Worm (Caenorhabditis elegans): ENCODE measurements around the gene tmem-131.
A peak's percentile ranks its signal among the peaks of the same experiment; 100 is the strongest.

The tmem-131 gene

ce11 chrIII:4998111-4998859 lies at the start of gene tmem-131:
Gene tmem-131 (minus strand): TSS chrIII:4998161.
- TF ChIP-seq hnd-1 (tag; optimal IDR thresholded peaks at IDR 0.05), result no peak
- TF ChIP-seq tbx-11 (GFP tag; IDR thresholded peaks at IDR 0.05), result no peak
- no peak for TF ChIP-seq B0310.2 (tag; optimal IDR thresholded peaks at IDR 0.05)
- no peak for TF ChIP-seq ets-7 (tag; optimal IDR thresholded peaks at IDR 0.05)
- no peak for TF ChIP-seq ceh-36 (tag; optimal IDR thresholded peaks at IDR 0.05)
- no peak for TF ChIP-seq aly-1 (tag; optimal IDR thresholded peaks at IDR 0.05)
- no peak for TF ChIP-seq tbx-37 (GFP tag; conservative IDR thresholded peaks at IDR 0.05)
- no peak for TF ChIP-seq sea-1 (GFP tag; conservative IDR thresholded peaks at IDR 0.05)
- no peak for TF ChIP-seq hmbx-1 (tag; optimal IDR thresholded peaks at IDR 0.05)
- TF ChIP-seq ceh-13 (GFP tag; optimal IDR thresholded peaks at IDR 0.05), result no peak
- no peak for TF ChIP-seq F13C5.2 (tag; optimal IDR thresholded peaks at IDR 0.05)
- no peak for TF ChIP-seq flt-1 (GFP tag; IDR thresholded peaks at IDR 0.05)
- TF ChIP-seq tra-4 (tag; optimal IDR thresholded peaks at IDR 0.05), result no peak
- no peak for TF ChIP-seq scrt-1 (GFP tag; IDR thresholded peaks at IDR 0.05)
- no peak for TF ChIP-seq pes-1 (GFP tag; IDR thresholded peaks at IDR 0.05)
- no peak for TF ChIP-seq ama-1 (optimal IDR thresholded peaks at IDR 0.05)
- TF ChIP-seq hmg-4 (GFP tag; optimal IDR thresholded peaks at IDR 0.05), result no peak

- no peak for TF ChIP-seq ceh-13 (GFP tag; optimal IDR thresholded peaks at IDR 0.05)
- no peak for TF ChIP-seq ets-7 (tag; optimal IDR thresholded peaks at IDR 0.05)
- no peak for TF ChIP-seq B0310.2 (tag; optimal IDR thresholded peaks at IDR 0.05)
Observed at ce11 chrIII:5047740-5048139, 49.8 kb upstream of the tmem-131 start, which contains the start of gene C45G9.5. Gene C45G9.5 (plus strand): TSS chrIII:5048117.

ce11 chrIII:5047175-5047574 lies 49.2 kb upstream of the tmem-131 start, which contains the start of gene txbp-3:
Gene txbp-3 (minus strand): TSS chrIII:5047459.
- TF ChIP-seq ceh-13 (GFP tag; optimal IDR thresholded peaks at IDR 0.05), result no peak
- TF ChIP-seq pes-1 (GFP tag; IDR thresholded peaks at IDR 0.05), result no peak
- TF ChIP-seq aly-1 (tag; optimal IDR thresholded peaks at IDR 0.05), result no peak
- TF ChIP-seq scrt-1 (GFP tag; IDR thresholded peaks at IDR 0.05), result no peak
- no peak for TF ChIP-seq B0310.2 (tag; optimal IDR thresholded peaks at IDR 0.05)
- TF ChIP-seq hnd-1 (tag; optimal IDR thresholded peaks at IDR 0.05), result no peak
- TF ChIP-seq tbx-11 (GFP tag; IDR thresholded peaks at IDR 0.05), result no peak
- TF ChIP-seq ets-7 (tag; optimal IDR thresholded peaks at IDR 0.05), result no peak
- TF ChIP-seq ceh-36 (tag; optimal IDR thresholded peaks at IDR 0.05), result no peak
- no peak for TF ChIP-seq hmg-4 (GFP tag; optimal IDR thresholded peaks at IDR 0.05)
- no peak for TF ChIP-seq ama-1 (optimal IDR thresholded peaks at IDR 0.05)
- no peak for TF ChIP-seq tra-4 (tag; optimal IDR thresholded peaks at IDR 0.05)
- TF ChIP-seq F13C5.2 (tag; optimal IDR thresholded peaks at IDR 0.05), result no peak
- no peak for TF ChIP-seq tbx-37 (GFP tag; conservative IDR thresholded peaks at IDR 0.05)
- no peak for TF ChIP-seq sea-1 (GFP tag; conservative IDR thresholded peaks at IDR 0.05)
- no peak for TF ChIP-seq flt-1 (GFP tag; IDR thresholded peaks at IDR 0.05)
- TF ChIP-seq hmbx-1 (tag; optimal IDR thresholded peaks at IDR 0.05), result no peak

ce11 chrIII:5044709-5045108 lies 46.7 kb upstream of the tmem-131 start, which contains the start of gene C45G9.14:
Gene C45G9.14 (plus strand): TSS chrIII:5045009.
- TF ChIP-seq ceh-13 (GFP tag; optimal IDR thresholded peaks at IDR 0.05) (no peak), ceh-36 (tag; optimal IDR thresholded peaks at IDR 0.05) (no peak), aly-1 (tag; optimal IDR thresholded peaks at IDR 0.05) (no peak), tra-4 (tag; optimal IDR thresholded peaks at IDR 0.05) (no peak), tbx-11 (GFP tag; IDR thresholded peaks at IDR 0.05) (no peak), scrt-1 (GFP tag; IDR thresholded peaks at IDR 0.05) (no peak), ets-7 (tag; optimal IDR thresholded peaks at IDR 0.05) (no peak), F13C5.2 (tag; optimal IDR thresholded peaks at IDR 0.05) (no peak)

- TF ChIP-seq tbx-11 (GFP tag; IDR thresholded peaks at IDR 0.05) (no peak), tra-4 (tag; optimal IDR thresholded peaks at IDR 0.05) (no peak), ceh-13 (GFP tag; optimal IDR thresholded peaks at IDR 0.05) (no peak), F13C5.2 (tag; optimal IDR thresholded peaks at IDR 0.05) (no peak), B0310.2 (tag; optimal IDR thresholded peaks at IDR 0.05) (no peak), sea-1 (GFP tag; conservative IDR thresholded peaks at IDR 0.05) (no peak), aly-1 (tag; optimal IDR thresholded peaks at IDR 0.05) (no peak), ama-1 (optimal IDR thresholded peaks at IDR 0.05) (no peak), ets-7 (tag; optimal IDR thresholded peaks at IDR 0.05) (no peak), ceh-36 (tag; optimal IDR thresholded peaks at IDR 0.05) (no peak)
Observed at ce11 chrIII:5042112-5042511, 44.2 kb upstream of the tmem-131 start, which contains the start of gene nlp-43. Gene nlp-43 (plus strand): TSS chrIII:5042412.

- TF ChIP-seq tbx-11 (GFP tag; IDR thresholded peaks at IDR 0.05) (no peak), hmbx-1 (tag; optimal IDR thresholded peaks at IDR 0.05) (no peak), ceh-36 (tag; optimal IDR thresholded peaks at IDR 0.05) (no peak), F13C5.2 (tag; optimal IDR thresholded peaks at IDR 0.05) (no peak), hmg-4 (GFP tag; optimal IDR thresholded peaks at IDR 0.05) (no peak), aly-1 (tag; optimal IDR thresholded peaks at IDR 0.05) (no peak), ets-7 (tag; optimal IDR thresholded peaks at IDR 0.05) (no peak), tra-4 (tag; optimal IDR thresholded peaks at IDR 0.05) (no peak), hnd-1 (tag; optimal IDR thresholded peaks at IDR 0.05) (no peak), ama-1 (optimal IDR thresholded peaks at IDR 0.05) (no peak), B0310.2 (tag; optimal IDR thresholded peaks at IDR 0.05) (no peak), pes-1 (GFP tag; IDR thresholded peaks at IDR 0.05) (no peak), flt-1 (GFP tag; IDR thresholded peaks at IDR 0.05) (no peak), ceh-13 (GFP tag; optimal IDR thresholded peaks at IDR 0.05) (no peak), scrt-1 (GFP tag; IDR thresholded peaks at IDR 0.05) (no peak), sea-1 (GFP tag; conservative IDR thresholded peaks at IDR 0.05) (no peak), tbx-37 (GFP tag; conservative IDR thresholded peaks at IDR 0.05) (no peak)
Observed at ce11 chrIII:5036158-5036557, 38.2 kb upstream of the tmem-131 start, which contains the start of gene C45G9.6. Gene C45G9.6 (plus strand): TSS chrIII:5036458.

- TF ChIP-seq hmbx-1 (tag; optimal IDR thresholded peaks at IDR 0.05), result peak; percentile 69
- TF ChIP-seq scrt-1 (GFP tag; IDR thresholded peaks at IDR 0.05), result peak; percentile 88
- TF ChIP-seq F13C5.2 (tag; optimal IDR thresholded peaks at IDR 0.05), result peak; percentile 91
- peak; percentile 90 for TF ChIP-seq pes-1 (GFP tag; IDR thresholded peaks at IDR 0.05)
- peak; percentile 97 for TF ChIP-seq aly-1 (tag; optimal IDR thresholded peaks at IDR 0.05)
- peak; percentile 97 for TF ChIP-seq hmg-4 (GFP tag; optimal IDR thresholded peaks at IDR 0.05)
- peak; percentile 82 for TF ChIP-seq flt-1 (GFP tag; IDR thresholded peaks at IDR 0.05)
- peak; percentile 81 for TF ChIP-seq ceh-13 (GFP tag; optimal IDR thresholded peaks at IDR 0.05)
- TF ChIP-seq ceh-36 (tag; optimal IDR thresholded peaks at IDR 0.05), result peak; percentile 82
- peak; percentile 80 for TF ChIP-seq B0310.2 (tag; optimal IDR thresholded peaks at IDR 0.05)
- peak; percentile 90 for TF ChIP-seq tbx-37 (GFP tag; conservative IDR thresholded peaks at IDR 0.05)
- peak; percentile 87 for TF ChIP-seq sea-1 (GFP tag; conservative IDR thresholded peaks at IDR 0.05)
- peak; percentile 65 for TF ChIP-seq hnd-1 (tag; optimal IDR thresholded peaks at IDR 0.05)
- TF ChIP-seq ets-7 (tag; optimal IDR thresholded peaks at IDR 0.05), result peak; percentile 85
- peak; percentile 90 for TF ChIP-seq tbx-11 (GFP tag; IDR thresholded peaks at IDR 0.05)
- TF ChIP-seq tra-4 (tag; optimal IDR thresholded peaks at IDR 0.05), result peak; percentile 83
Observed at ce11 chrIII:5031375-5031836, 33.4 kb upstream of the tmem-131 start.
